Worm (Caenorhabditis elegans) whole organism, L4/young adult: Measurements from ENCODE around the gene sek-3.

Source experiments
- W03F9.2 ChIP-seq: fragments of 150-350 bp; optimal IDR thresholded peaks from 2 replicates; lab custom pipeline; 2014; ENCODE audit warnings: missing biosample characterization, missing genetic modification characterization
- dao-5 ChIP-seq: sonication (generic microtip); optimal IDR thresholded peaks from 2 replicates; lab custom pipeline; 2016; ENCODE audit warnings: missing genotype, missing genetic modification characterization, moderate library complexity, missing compliant biosample characterization
- him-1 ChIP-seq: sonication (generic microtip); optimal IDR thresholded peaks from 2 replicates; lab custom pipeline; 2016; ENCODE audit warnings: missing genotype, missing genetic modification reagents, missing genetic modification characterization, missing compliant biosample characterization

Gene sek-3

DNA sequence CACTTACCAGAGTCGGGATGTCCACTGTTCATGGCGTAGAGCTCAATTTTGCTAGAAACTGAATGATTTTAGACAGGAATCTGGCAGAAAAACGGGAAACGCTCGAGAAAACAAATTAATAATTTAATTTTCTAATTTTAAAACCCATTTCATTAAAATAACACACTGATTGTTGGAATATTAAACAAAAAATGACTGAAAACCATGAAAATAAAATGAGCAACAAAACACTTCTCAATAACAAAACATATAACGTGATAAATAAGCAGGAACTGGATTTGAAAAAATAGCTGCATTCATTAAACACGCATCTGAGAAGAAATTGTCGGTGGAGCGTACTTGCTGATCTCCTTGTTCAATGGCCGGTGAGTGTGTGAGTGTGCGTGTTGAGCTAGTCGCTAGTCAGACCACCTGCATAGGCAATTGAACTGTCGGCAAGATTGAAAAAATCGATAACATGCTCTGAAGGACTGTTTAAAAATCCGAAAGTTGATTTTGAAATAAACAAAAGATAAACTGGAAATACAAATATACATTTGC is 20.1 kb upstream of the sek-3 start, which contains the start of gene ZC8.6:
Gene ZC8.6 (minus strand): TSS at position 51 of the 540 bp plus-strand sequence.
- TF ChIP-seq W03F9.2 (tag; lab: Kevin White, UChicago) (no peak), him-1 (no peak), dao-5 (tag; lab: Kevin White, UChicago) (no peak)

DNA sequence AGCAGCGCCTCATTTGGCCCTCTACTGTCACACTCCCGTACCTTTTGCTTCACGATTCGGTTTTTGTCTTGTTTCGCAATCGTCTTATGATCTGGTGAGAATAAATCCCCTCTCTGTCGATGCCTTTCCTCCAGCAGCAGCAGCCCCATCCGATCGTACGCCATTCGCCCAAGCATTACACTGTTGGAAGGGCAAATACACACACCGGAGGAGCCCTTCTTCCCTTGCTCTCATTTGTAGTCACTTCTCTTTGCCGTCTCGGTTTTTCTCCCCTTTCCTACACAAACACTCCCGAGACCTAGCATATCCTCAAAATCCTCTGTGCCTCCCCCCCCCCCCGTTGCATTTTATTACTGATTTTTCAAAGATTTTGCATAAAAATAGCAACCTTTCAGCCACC is 18.8 kb upstream of the sek-3 start, which contains the start of gene set-30:
Gene set-30 (plus strand): TSS at position 396 of the 400 bp plus-strand sequence.
- TF ChIP-seq dao-5 (tag; lab: Kevin White, UChicago): no peak
- no peak for TF ChIP-seq him-1
- no peak for TF ChIP-seq W03F9.2 (tag; lab: Kevin White, UChicago)

ce11 chrX:5004940-5005339 is 12.8 kb upstream of the sek-3 start, which contains the start of gene hsd-2:
hsd-2 (plus strand) TSS chrX:5005240.
- no peak for TF ChIP-seq W03F9.2 (tag; lab: Kevin White, UChicago)
- TF ChIP-seq him-1: no peak

ce11 chrX:5006972-5007371 is 10.7 kb upstream of the sek-3 start:
- no peak for TF ChIP-seq W03F9.2 (tag; lab: Kevin White, UChicago)

DNA sequence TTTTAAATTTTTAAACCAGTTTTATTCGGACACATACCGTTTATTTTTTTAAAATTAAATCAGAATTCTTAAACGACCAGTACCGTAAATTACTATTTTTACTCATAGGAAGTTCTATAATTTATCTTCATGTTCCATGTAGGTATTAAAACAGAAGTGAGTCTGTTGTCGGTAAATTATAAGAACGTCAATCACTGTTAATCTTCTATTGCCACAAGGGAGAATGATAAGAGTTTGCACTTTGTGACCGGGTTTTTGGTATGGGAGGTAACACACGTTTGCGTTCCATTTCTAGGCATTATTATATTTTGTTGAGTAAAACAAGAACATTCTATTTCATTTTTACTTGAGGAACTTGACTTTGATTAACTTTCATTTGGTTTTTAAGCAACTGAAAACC is 8.7 kb upstream of the sek-3 start, which contains the start of gene hsd-3:
Gene hsd-3 (plus strand): TSS at position 301 of the 400 bp plus-strand sequence.
- TF ChIP-seq him-1: no peak
- no peak for TF ChIP-seq W03F9.2 (tag; lab: Kevin White, UChicago)
- no peak for TF ChIP-seq dao-5 (tag; lab: Kevin White, UChicago)

- TF ChIP-seq W03F9.2 (tag; lab: Kevin White, UChicago) (no peak), dao-5 (tag; lab: Kevin White, UChicago) (no peak), him-1 (no peak)
Observed at ce11 chrX:5013826-5014225, 3.9 kb upstream of the sek-3 start, which contains the start of gene ZC449.7. ZC449.7 (plus strand) TSS chrX:5014074.

DNA sequence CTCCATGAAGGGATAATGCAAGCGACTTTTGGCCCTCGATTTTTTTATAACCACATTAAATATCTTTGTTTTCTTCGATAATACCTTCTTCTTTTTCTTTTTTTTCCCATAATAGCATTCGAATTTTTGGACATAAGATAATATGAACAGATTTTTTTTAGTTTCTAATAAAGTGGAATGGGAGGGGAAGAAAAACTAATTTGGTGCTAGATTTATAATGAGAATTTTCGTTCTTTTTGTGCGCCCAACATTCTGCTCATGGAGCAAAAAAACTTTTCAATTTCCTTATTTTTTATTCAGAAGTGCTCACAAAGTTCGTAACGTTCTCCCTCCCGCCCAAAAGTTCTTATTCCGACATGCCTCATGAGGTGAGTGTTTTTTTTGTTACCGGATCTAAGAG is 1.9 kb upstream of the sek-3 start, which contains the start of gene ZC449.8:
Gene ZC449.8 (plus strand): TSS at position 301 of the 400 bp plus-strand sequence.
- TF ChIP-seq W03F9.2 (tag; lab: Kevin White, UChicago) (no peak), him-1 (no peak), dao-5 (tag; lab: Kevin White, UChicago) (no peak)

ce11 chrX:5018062-5018653 is 467 bp downstream of the sek-3 start:
- TF ChIP-seq dao-5 (tag; lab: Kevin White, UChicago) (no peak), W03F9.2 (tag; lab: Kevin White, UChicago) (peak; percentile 13), him-1 (no peak)

DNA sequence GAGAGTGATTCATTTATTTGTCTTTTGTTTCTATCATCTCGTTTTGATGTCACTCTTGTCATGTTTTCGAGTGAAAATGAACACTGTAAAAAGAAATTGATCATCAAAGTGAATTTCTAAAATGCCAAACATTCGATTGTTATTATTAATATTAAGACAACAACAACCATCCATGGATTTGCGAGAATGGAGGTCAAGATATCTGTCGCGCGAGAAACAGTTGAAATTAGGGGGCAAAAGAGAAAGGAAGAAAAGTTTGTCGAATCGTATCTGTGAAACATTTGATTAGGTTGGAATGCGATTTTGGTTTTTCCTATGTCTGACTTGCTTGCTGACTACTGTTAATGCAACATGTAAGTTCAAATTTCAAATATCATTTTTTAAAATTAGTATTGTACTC is 3.3 kb downstream of the sek-3 start, which contains the start of gene ZC449.2:
Gene ZC449.2 (plus strand): TSS at position 290 of the 400 bp plus-strand sequence.
- TF ChIP-seq him-1 (no peak), dao-5 (tag; lab: Kevin White, UChicago) (no peak), W03F9.2 (tag; lab: Kevin White, UChicago) (no peak)

DNA sequence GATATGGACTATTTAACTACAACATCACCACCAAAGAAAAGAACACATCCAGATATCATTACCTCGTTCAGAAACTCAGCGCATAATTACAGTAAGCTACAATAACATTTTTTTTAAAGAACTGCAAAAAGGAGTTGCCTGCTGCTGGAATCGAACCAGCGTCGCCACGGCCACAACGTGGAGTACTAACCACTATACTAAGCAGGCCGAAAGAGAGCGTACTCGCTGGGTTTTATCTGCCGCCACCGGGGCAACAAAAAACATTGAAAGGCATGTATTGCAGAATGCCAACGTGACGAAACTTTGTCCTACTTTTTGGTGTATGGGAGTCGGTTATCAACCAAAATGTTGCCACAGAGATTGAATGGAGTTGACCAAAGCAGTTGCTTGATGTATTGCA is 5.0 kb downstream of the sek-3 start:
- TF ChIP-seq him-1: peak; percentile 40
- TF ChIP-seq dao-5 (tag; lab: Kevin White, UChicago): peak; percentile 56
- no peak for TF ChIP-seq W03F9.2 (tag; lab: Kevin White, UChicago)

DNA sequence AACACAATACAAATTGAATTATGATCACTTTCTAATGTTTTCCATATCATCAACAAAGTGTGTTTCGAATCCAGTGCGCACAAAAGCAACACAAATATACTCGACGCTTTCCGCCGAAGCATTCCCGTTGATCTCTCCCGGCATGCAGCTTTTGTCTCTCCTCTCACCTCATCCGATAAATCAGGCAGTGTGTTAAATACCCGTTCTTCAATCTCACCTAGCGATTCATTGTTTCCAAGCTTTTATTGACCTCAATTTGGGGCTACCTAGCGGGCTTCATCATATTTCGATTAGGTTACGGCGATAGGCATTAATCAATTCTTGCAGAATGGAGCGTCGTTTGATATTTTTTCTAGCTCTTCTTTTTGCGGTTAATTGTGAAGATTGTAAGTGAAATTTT is 6.6 kb downstream of the sek-3 start, which contains the start of gene ZC449.1:
Gene ZC449.1 (plus strand): TSS at position 121 of the 400 bp plus-strand sequence.
- TF ChIP-seq dao-5 (tag; lab: Kevin White, UChicago): no peak
- no peak for TF ChIP-seq him-1
- TF ChIP-seq W03F9.2 (tag; lab: Kevin White, UChicago): no peak

- TF ChIP-seq him-1 (no peak), W03F9.2 (tag; lab: Kevin White, UChicago) (no peak)
Observed at ce11 chrX:5026461-5026860, 8.8 kb downstream of the sek-3 start.

DNA sequence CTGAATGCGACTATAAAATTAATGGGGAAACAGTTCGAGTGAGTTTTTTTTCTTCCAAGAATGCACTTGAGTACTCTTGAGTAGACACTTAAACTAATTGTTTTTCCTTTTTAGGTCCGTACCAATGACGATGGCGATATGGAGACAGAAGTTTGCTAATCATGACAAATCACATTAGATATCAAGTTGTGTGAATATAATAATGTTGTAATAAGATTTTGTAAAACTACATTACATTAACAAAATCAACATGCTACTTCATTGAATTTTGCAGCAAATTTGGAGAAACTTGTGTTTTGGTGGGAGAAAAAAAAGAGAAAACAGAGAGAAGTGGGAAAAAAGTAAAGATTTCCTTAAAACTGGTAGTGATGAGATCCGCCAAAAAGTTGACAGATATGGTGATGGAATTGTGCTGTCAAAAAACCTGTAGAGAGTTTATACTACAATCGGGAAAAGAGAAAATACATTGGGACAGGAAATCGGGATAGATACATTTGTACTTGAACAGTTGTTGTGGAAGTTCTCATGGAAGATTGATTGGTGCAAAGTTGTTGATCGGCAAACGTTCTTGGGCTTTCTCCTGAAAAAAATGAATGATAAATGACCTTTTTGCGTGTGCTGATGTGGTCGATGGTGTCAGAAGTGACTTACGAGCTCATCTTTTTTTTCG is 10.4 kb downstream of the sek-3 start:
- TF ChIP-seq W03F9.2 (tag; lab: Kevin White, UChicago): no peak
- TF ChIP-seq him-1: no peak
- no peak for TF ChIP-seq dao-5 (tag; lab: Kevin White, UChicago)

- TF ChIP-seq W03F9.2 (tag; lab: Kevin White, UChicago): no peak
- no peak for TF ChIP-seq him-1
- no peak for TF ChIP-seq dao-5 (tag; lab: Kevin White, UChicago)
Observed at ce11 chrX:5028593-5028955, 10.9 kb downstream of the sek-3 start.
